Fruit fly (Drosophila melanogaster) whole organism, prepupa: Measurements from ENCODE around the gene CG15140.

Experiments
- Blimp-1 ChIP-seq: fragments of 200-800 bp; sonication (Bioruptor generic); optimal IDR thresholded peaks from 3 replicates; lab custom pipeline; 2017; ENCODE audit warnings: missing biosample characterization, missing genetic modification characterization, mild to moderate bottlenecking, moderate library complexity, missing genetic modification reagents
- CG10631 ChIP-seq: fragments of 200-800 bp; sonication (Bioruptor generic); optimal IDR thresholded peaks from 2 replicates; lab custom pipeline; 2016; ENCODE audit warnings: missing biosample characterization, missing genetic modification characterization
- CG10669 ChIP-seq: fragments of 200-800 bp; sonication (Bioruptor generic); optimal IDR thresholded peaks from 3 replicates; lab custom pipeline; 2018; ENCODE audit warnings: missing biosample characterization, mild to moderate bottlenecking, missing genetic modification characterization, moderate library complexity
- CG11294 ChIP-seq: fragments of 200-800 bp; sonication (Bioruptor generic); IDR thresholded peaks from 2 replicates; pipeline ENCODE4 v1.3.6; 2022; ENCODE audit warnings: missing biosample characterization, missing genetic modification characterization
- CG11762 ChIP-seq: fragments of 200-800 bp; sonication (Bioruptor generic); optimal IDR thresholded peaks from 3 replicates; lab custom pipeline; 2016; ENCODE audit warnings: missing biosample characterization, missing genetic modification characterization; ENCODE audit not compliant: insufficient read depth
- CG15336 ChIP-seq: fragments of 200-800 bp; sonication (Bioruptor generic); IDR thresholded peaks from 2 replicates; pipeline ENCODE4 v1.3.6; 2022; ENCODE audit warnings: missing biosample characterization, missing genetic modification characterization
- CG1621 ChIP-seq: fragments of 200-800 bp; sonication (Bioruptor generic); optimal IDR thresholded peaks from 3 replicates; lab custom pipeline; 2018; ENCODE audit warnings: missing biosample characterization, mild to moderate bottlenecking, missing genetic modification characterization
- CG16779 ChIP-seq: fragments of 200-800 bp; sonication (Bioruptor generic); optimal IDR thresholded peaks from 3 replicates; lab custom pipeline; 2017; ENCODE audit warnings: missing biosample characterization, mild to moderate bottlenecking, missing genetic modification characterization
- CG31627 ChIP-seq: fragments of 200-800 bp; sonication (Bioruptor generic); optimal IDR thresholded peaks from 3 replicates; lab custom pipeline; 2016; ENCODE audit warnings: missing biosample characterization, missing genetic modification characterization
- CG32006 ChIP-seq: fragments of 200-800 bp; sonication (Bioruptor generic); optimal IDR thresholded peaks from 3 replicates; lab custom pipeline; 2017; ENCODE audit warnings: missing biosample characterization, mild to moderate bottlenecking, missing genetic modification characterization
- CG34406 ChIP-seq: fragments of 200-800 bp; sonication (Bioruptor generic); optimal IDR thresholded peaks from 3 replicates; lab custom pipeline; 2016; ENCODE audit warnings: missing biosample characterization, missing genetic modification characterization
- CG4318 ChIP-seq: fragments of 200-800 bp; sonication (Bioruptor generic); optimal IDR thresholded peaks from 3 replicates; lab custom pipeline; 2017; ENCODE audit warnings: missing biosample characterization, mild to moderate bottlenecking, missing genetic modification characterization
- CG6163 ChIP-seq: fragments of 200-800 bp; sonication (Bioruptor generic); IDR thresholded peaks from 3 replicates; pipeline ENCODE4 v1.3.6; 2022; ENCODE audit warnings: missing biosample characterization, missing genetic modification characterization
- CG6276 ChIP-seq: fragments of 200-800 bp; sonication (Bioruptor generic); optimal IDR thresholded peaks from 2 replicates; lab custom pipeline; 2017; ENCODE audit warnings: missing biosample characterization, mild to moderate bottlenecking, missing genetic modification characterization
- CG6792 ChIP-seq: fragments of 200-800 bp; sonication (Bioruptor generic); optimal IDR thresholded peaks from 3 replicates; lab custom pipeline; 2016; ENCODE audit warnings: missing biosample characterization, missing genetic modification characterization
- CG6808 ChIP-seq: fragments of 200-800 bp; sonication (Bioruptor generic); optimal IDR thresholded peaks from 3 replicates; lab custom pipeline; 2017; ENCODE audit warnings: missing biosample characterization, missing genetic modification characterization, mild to moderate bottlenecking, moderate library complexity, missing genetic modification reagents
- CG6854 ChIP-seq: fragments of 200-800 bp; sonication (Bioruptor generic); optimal IDR thresholded peaks from 2 replicates; lab custom pipeline; 2017; ENCODE audit warnings: missing biosample characterization, mild to moderate bottlenecking, missing genetic modification characterization
- CG7368 ChIP-seq: fragments of 200-800 bp; sonication (Bioruptor generic); optimal IDR thresholded peaks from 3 replicates; lab custom pipeline; 2016; ENCODE audit warnings: missing biosample characterization, missing genetic modification characterization
- CG8119 ChIP-seq: fragments of 200-800 bp; sonication (Bioruptor generic); IDR thresholded peaks from 3 replicates; pipeline ENCODE4 v1.3.6; 2022; ENCODE audit warnings: missing biosample characterization, missing genetic modification characterization
- CG8319 ChIP-seq: fragments of 200-800 bp; sonication (Bioruptor generic); optimal IDR thresholded peaks from 3 replicates; lab custom pipeline; 2016; ENCODE audit warnings: missing biosample characterization, missing genetic modification characterization
- CG8632 ChIP-seq: fragments of 200-800 bp; sonication (Bioruptor generic); optimal IDR thresholded peaks from 3 replicates; lab custom pipeline; 2016; ENCODE audit warnings: missing biosample characterization, missing genetic modification characterization
- CG9139 ChIP-seq: fragments of 200-800 bp; sonication (Bioruptor generic); optimal IDR thresholded peaks from 3 replicates; lab custom pipeline; 2017; ENCODE audit warnings: missing biosample characterization, mild to moderate bottlenecking, missing genetic modification characterization
- Eip75B ChIP-seq: fragments of 200-800 bp; sonication (Bioruptor generic); optimal IDR thresholded peaks from 3 replicates; lab custom pipeline; 2016; ENCODE audit warnings: missing biosample characterization, missing genetic modification characterization
- Eip78C ChIP-seq: fragments of 200-800 bp; sonication (Bioruptor generic); peaks from one replicate; lab custom pipeline; 2016; ENCODE audit warnings: missing biosample characterization, missing genetic modification characterization
- Ets96B ChIP-seq: fragments of 200-800 bp; optimal IDR thresholded peaks from 2 replicates; lab custom pipeline; 2019; ENCODE audit warnings: missing biosample characterization, mild to moderate bottlenecking, missing genetic modification characterization, moderate library complexity
- Gug ChIP-seq: fragments of 200-800 bp; sonication (Bioruptor generic); IDR thresholded peaks from 2 replicates; pipeline ENCODE4 v1.3.6; 2022; ENCODE audit warnings: missing biosample characterization, missing genetic modification characterization
- Hr38 ChIP-seq: sonication (Bioruptor generic); optimal IDR thresholded peaks from 2 replicates; lab custom pipeline; 2016; ENCODE audit warnings: missing biosample characterization, missing genetic modification characterization
- Hr39 ChIP-seq: fragments of 200-800 bp; sonication (Bioruptor generic); optimal IDR thresholded peaks from 2 replicates; lab custom pipeline; 2016; ENCODE audit warnings: missing biosample characterization, missing genetic modification characterization
- Hr4 ChIP-seq: fragments of 200-800 bp; sonication (Bioruptor generic); optimal IDR thresholded peaks from 3 replicates; lab custom pipeline; 2016; ENCODE audit warnings: missing biosample characterization, missing genetic modification characterization
- Lpt ChIP-seq: fragments of 200-800 bp; sonication (Bioruptor generic); optimal IDR thresholded peaks from 3 replicates; lab custom pipeline; 2016; ENCODE audit warnings: missing biosample characterization, missing genetic modification characterization
- OdsH ChIP-seq: fragments of 200-800 bp; sonication (Bioruptor generic); optimal IDR thresholded peaks from 3 replicates; lab custom pipeline; 2016; ENCODE audit warnings: missing biosample characterization, missing genetic modification characterization
- Smox ChIP-seq: fragments of 200-800 bp; sonication (Bioruptor generic); optimal IDR thresholded peaks from 3 replicates; lab custom pipeline; 2016; ENCODE audit warnings: missing biosample characterization, missing genetic modification characterization
- Sox102F ChIP-seq: fragments of 200-800 bp; sonication (Bioruptor generic); optimal IDR thresholded peaks from 2 replicates; lab custom pipeline; 2016; ENCODE audit warnings: missing biosample characterization, mild to moderate bottlenecking, missing genetic modification characterization
- achi ChIP-seq: fragments of 200-800 bp; sonication (Bioruptor generic); optimal IDR thresholded peaks from 3 replicates; lab custom pipeline; 2016; ENCODE audit warnings: missing biosample characterization, missing genetic modification characterization
- acj6 ChIP-seq: fragments of 200-800 bp; sonication (Bioruptor generic); optimal IDR thresholded peaks from 3 replicates; lab custom pipeline; 2016; ENCODE audit warnings: missing biosample characterization, missing genetic modification characterization
- dac ChIP-seq: fragments of 200-800 bp; sonication (Bioruptor generic); optimal IDR thresholded peaks from 2 replicates; lab custom pipeline; 2017; ENCODE audit warnings: missing biosample characterization, mild to moderate bottlenecking, missing genetic modification characterization
- dsx ChIP-seq: fragments of 200-800 bp; optimal IDR thresholded peaks from 3 replicates; lab custom pipeline; 2019; ENCODE audit warnings: missing biosample characterization, mild to moderate bottlenecking, missing genetic modification characterization, moderate library complexity; ENCODE audit not compliant: poor library complexity, severe bottlenecking
- eg ChIP-seq: fragments of 200-800 bp; sonication (Bioruptor generic); IDR thresholded peaks from 3 replicates; pipeline ENCODE4 v1.3.6; 2022; ENCODE audit warnings: missing biosample characterization, missing genetic modification characterization
- esn ChIP-seq: fragments of 200-800 bp; sonication (Bioruptor generic); optimal IDR thresholded peaks from 2 replicates; lab custom pipeline; 2016; ENCODE audit warnings: missing biosample characterization, mild to moderate bottlenecking, missing genetic modification characterization, moderate library complexity
- fd85E ChIP-seq: fragments of 200-800 bp; sonication (Bioruptor generic); optimal IDR thresholded peaks from 3 replicates; lab custom pipeline; 2016; ENCODE audit warnings: missing biosample characterization, missing genetic modification characterization
- lz ChIP-seq: fragments of 200-800 bp; sonication (Bioruptor generic); optimal IDR thresholded peaks from 3 replicates; lab custom pipeline; 2016; ENCODE audit warnings: missing biosample characterization, missing genetic modification characterization
- net ChIP-seq: fragments of 200-800 bp; sonication (Bioruptor generic); optimal IDR thresholded peaks from 3 replicates; lab custom pipeline; 2016; ENCODE audit warnings: missing biosample characterization, missing genetic modification characterization
- pdm3 ChIP-seq: fragments of 200-800 bp; sonication (Bioruptor generic); optimal IDR thresholded peaks from 3 replicates; lab custom pipeline; 2016; ENCODE audit warnings: missing biosample characterization, missing genetic modification characterization
- salr ChIP-seq, 2 experiments: fragments of 200-800 bp; sonication (Bioruptor generic); optimal IDR thresholded peaks; 3 replicates each; lab custom pipeline; 2016 to 2018; ENCODE audit warnings: missing biosample characterization in 2 of 2, missing genetic modification characterization in 2 of 2, mild to moderate bottlenecking in 1 of 2
- spab ChIP-seq: fragments of 200-800 bp; sonication (Bioruptor generic); optimal IDR thresholded peaks from 2 replicates; lab custom pipeline; 2017; ENCODE audit warnings: missing biosample characterization, mild to moderate bottlenecking, missing genetic modification characterization, missing genetic modification reagents
- ss ChIP-seq, 2 experiments: fragments of 200-800 bp; sonication (Bioruptor generic); optimal IDR thresholded peaks; 2 replicates in 1 of 2; 3 replicates in 1 of 2; lab custom pipeline; 2017 to 2018; ENCODE audit warnings: mild to moderate bottlenecking in 2 of 2, missing biosample characterization in 2 of 2, missing genetic modification characterization in 2 of 2, moderate library complexity in 1 of 2
- topi ChIP-seq: fragments of 200-800 bp; sonication (Bioruptor generic); optimal IDR thresholded peaks from 3 replicates; lab custom pipeline; 2016; ENCODE audit warnings: missing biosample characterization, missing genetic modification characterization
- vri ChIP-seq: fragments of 200-800 bp; sonication (Bioruptor generic); optimal IDR thresholded peaks from 3 replicates; lab custom pipeline; 2016; ENCODE audit warnings: missing biosample characterization, mild to moderate bottlenecking, missing genetic modification characterization

Gene CG15140

DNA sequence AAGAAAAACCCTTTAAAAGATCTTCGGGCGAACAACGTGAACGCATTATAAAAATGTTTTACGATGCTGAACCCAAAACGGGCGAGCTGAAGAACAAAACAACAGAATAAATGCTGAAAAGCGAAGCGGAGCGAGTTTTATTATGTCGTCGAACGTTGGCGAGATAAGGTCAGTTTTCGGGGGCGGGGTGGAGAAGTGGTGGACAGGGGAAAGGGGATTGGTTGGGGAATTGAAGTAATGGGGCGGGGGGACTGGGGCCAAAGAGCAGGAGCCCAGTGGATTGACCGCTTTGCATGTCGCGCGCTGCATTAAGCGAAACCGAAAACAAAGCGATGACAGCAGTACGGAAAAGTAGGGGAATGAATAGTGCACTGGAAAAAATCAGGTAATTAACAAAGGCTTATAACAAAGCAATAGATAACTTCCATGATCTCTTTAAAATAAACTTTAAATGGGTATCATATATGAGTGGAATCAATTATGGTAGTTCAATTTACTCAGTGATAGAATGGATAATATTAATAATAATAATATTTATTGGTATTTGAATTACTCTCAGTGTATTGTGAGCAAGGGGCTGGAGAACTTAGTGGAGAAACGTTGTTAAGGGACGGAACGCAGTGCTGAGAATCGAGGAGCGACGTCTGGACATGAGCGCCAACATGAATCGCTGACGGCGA lies 42.8 kb upstream of the CG15140 start (continued):
- TF ChIP-seq topi (GFP tag; lab: Kevin White, UChicago) = peak; percentile 70
- TF ChIP-seq Hr4 (GFP tag; lab: Kevin White, UChicago) = peak; percentile 42
- peak; percentile 61 for TF ChIP-seq CG31627
- TF ChIP-seq lz = peak; percentile 51
- TF ChIP-seq acj6 (GFP tag; lab: Kevin White, UChicago) = peak; percentile 60
- peak; percentile 57 for TF ChIP-seq pdm3
- peak; percentile 6 for TF ChIP-seq CG4318
- TF ChIP-seq Eip75B (GFP tag; lab: Kevin White, UChicago) = peak; percentile 72
- peak; percentile 55 for TF ChIP-seq CG8632 (GFP tag; lab: Kevin White, UChicago)
- TF ChIP-seq Gug (GFP tag; lab: Robert Waterston, UW) = 0 out of 2 replicates have a peak, but pooled peaks have one; percentile 35
- peak; percentile 81 for TF ChIP-seq Ets96B
- TF ChIP-seq fd85E (GFP tag; lab: Kevin White, UChicago) = peak; percentile 2
- TF ChIP-seq Sox102F (GFP tag; lab: Kevin White, UChicago) = peak; percentile 34
- TF ChIP-seq vri (GFP tag; lab: Kevin White, UChicago) = peak; percentile 25
- TF ChIP-seq CG9139 = peak; percentile 38

DNA sequence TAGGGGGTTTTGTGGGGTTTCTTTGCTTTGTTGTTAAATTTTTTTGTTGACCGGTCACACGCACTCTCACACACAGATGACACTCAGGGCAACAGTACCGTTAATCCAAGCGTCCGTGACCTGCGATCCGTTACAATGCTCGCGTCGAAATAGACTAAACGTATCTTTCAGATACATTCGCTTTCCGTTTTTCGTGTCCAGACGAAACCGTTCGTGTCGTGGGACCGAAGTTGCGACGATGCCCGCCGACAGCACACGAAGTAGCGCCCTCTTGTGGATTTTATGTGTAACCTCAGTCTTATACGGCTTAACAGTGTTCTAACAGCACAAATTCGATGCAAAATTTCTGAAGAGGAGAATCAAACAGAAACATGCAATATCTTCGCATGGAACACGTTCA lies 25.5 kb upstream of the CG15140 start, which contains the start of gene beat-IIIc:
Gene beat-IIIc, minus strand, starts transcription at position 158 of the 400 bp plus-strand sequence.
- TF ChIP-seq net (GFP tag; lab: Kevin White, UChicago) (peak; percentile 22), Hr4 (GFP tag; lab: Kevin White, UChicago) (no peak), Hr38 (no peak), spab (GFP tag; lab: Kevin White, UChicago) (no peak), acj6 (GFP tag; lab: Kevin White, UChicago) (no peak), ss (GFP tag; optimal IDR thresholded peaks at IDR 0.05; lab: Kevin White, UChicago) (no peak), CG11294 (GFP tag; lab: Robert Waterston, UW) (no peak), Hr39 (no peak), CG6808 (GFP tag; lab: Kevin White, UChicago) (no peak), esn (GFP tag; lab: Kevin White, UChicago) (peak; percentile 20), CG10669 (GFP tag; lab: Kevin White, UChicago) (peak; percentile 13), CG15336 (GFP tag; lab: Robert Waterston, UW) (no peak), achi (GFP tag; lab: Kevin White, UChicago) (no peak), OdsH (GFP tag; lab: Kevin White, UChicago) (no peak), Eip78C (peak; percentile 23), CG16779 (no peak), CG4318 (no peak), eg (GFP tag; lab: Robert Waterston, UW) (no peak), salr (GFP tag; optimal IDR thresholded peaks at IDR 0.05; lab: Kevin White, UChicago) (no peak), CG8632 (GFP tag; lab: Kevin White, UChicago) (no peak), CG34406 (GFP tag; lab: Kevin White, UChicago) (no peak), fd85E (GFP tag; lab: Kevin White, UChicago) (no peak), Blimp-1 (GFP tag; lab: Kevin White, UChicago) (no peak), CG11762 (GFP tag; lab: Kevin White, UChicago) (no peak), CG8119 (GFP tag; lab: Robert Waterston, UW) (no peak), CG32006 (GFP tag; lab: Kevin White, UChicago) (no peak), Lpt (GFP tag; lab: Kevin White, UChicago) (no peak), CG7368 (GFP tag; lab: Kevin White, UChicago) (peak; percentile 16), dsx (GFP tag; lab: Kevin White, UChicago) (peak; percentile 3), topi (GFP tag; lab: Kevin White, UChicago) (no peak), CG10631 (GFP tag; lab: Kevin White, UChicago) (no peak), CG6854 (GFP tag; lab: Kevin White, UChicago) (no peak), dac (GFP tag; lab: Kevin White, UChicago) (no peak), Smox (GFP tag; lab: Kevin White, UChicago) (no peak), CG9139 (no peak), lz (no peak), Gug (GFP tag; lab: Robert Waterston, UW) (no peak), CG6792 (no peak), CG1621 (tag; lab: Kevin White, UChicago) (peak; percentile 22), CG6276 (GFP tag; lab: Kevin White, UChicago) (peak; percentile 56), Eip75B (GFP tag; lab: Kevin White, UChicago) (peak; percentile 14), Ets96B (no peak), CG6163 (no peak; the same call in 2 of the 3 replicates), CG8319 (GFP tag; lab: Kevin White, UChicago) (no peak)
